Worm (Caenorhabditis elegans): ENCODE measurements around the gene skr-10.

skr-10 gene

ce11 chrIV:15906059-15906632 lies 40.5 kb upstream of the skr-10 start, which contains the start of gene srv-15:
TSS of gene srv-15 (plus strand) at chrIV:15906582.
- TF ChIP-seq snpc-1.3 (tag; optimal IDR thresholded peaks at IDR 0.05; ENCODE audit: insufficient read depth) = no peak
- no peak for TF ChIP-seq snpc-4 (GFP tag; optimal IDR thresholded peaks at IDR 0.05)
- TF ChIP-seq snpc-4 (tag; optimal IDR thresholded peaks at IDR 0.05) = peak in 2 of 4 experiments; percentile 19 to 47

- no peak for TF ChIP-seq Y95B8A.8 (GFP tag; IDR thresholded peaks at IDR 0.05)
- TF ChIP-seq C06A6.2 (GFP tag; conservative IDR thresholded peaks at IDR 0.05) = no peak
- no peak for TF ChIP-seq C17E4.6 (GFP tag; IDR thresholded peaks at IDR 0.05)
- no peak for TF ChIP-seq rec-8 (tag; optimal IDR thresholded peaks at IDR 0.05)
- TF ChIP-seq B0261.1 (tag; optimal IDR thresholded peaks at IDR 0.05) = no peak
- TF ChIP-seq cebp-2 (GFP tag; IDR thresholded peaks at IDR 0.05) = no peak
- no peak for TF ChIP-seq atf-7 (tag; optimal IDR thresholded peaks at IDR 0.05)
- TF ChIP-seq fkh-3 (tag; optimal IDR thresholded peaks at IDR 0.05) = no peak
- TF ChIP-seq F39B2.1 (GFP tag; IDR thresholded peaks at IDR 0.05) = no peak
- no peak for TF ChIP-seq akir-1 (GFP tag; optimal IDR thresholded peaks at IDR 0.05)
- no peak for TF ChIP-seq mes-4 (tag; optimal IDR thresholded peaks at IDR 0.05)
These were observed 38.4 kb upstream of the skr-10 start for ce11 chrIV:15908251-15908650.

- TF ChIP-seq aptf-2 (GFP tag; conservative IDR thresholded peaks at IDR 0.05) (no peak), mxl-1 (tag; optimal IDR thresholded peaks at IDR 0.05) (no peak), mcd-1 (GFP tag; IDR thresholded peaks at IDR 0.05) (no peak), attf-6 (GFP tag; IDR thresholded peaks at IDR 0.05) (no peak), C06A6.2 (GFP tag; conservative IDR thresholded peaks at IDR 0.05) (no peak), ceh-91 (GFP tag; IDR thresholded peaks at IDR 0.05) (no peak), snpc-4 (GFP tag; optimal IDR thresholded peaks at IDR 0.05) (no peak), snpc-4 (tag; optimal IDR thresholded peaks at IDR 0.05) (peak in 2 of 4 experiments; percentile 73 to 85), attf-5 (GFP tag; optimal IDR thresholded peaks at IDR 0.05) (no peak)
These were observed 31.5 kb upstream of the skr-10 start for ce11 chrIV:15915061-15915460.

- TF ChIP-seq Y53G8AR.9 (GFP tag; conservative IDR thresholded peaks at IDR 0.05) = no peak
- TF ChIP-seq ceh-91 (GFP tag; IDR thresholded peaks at IDR 0.05) = no peak
- no peak for TF ChIP-seq attf-6 (GFP tag; IDR thresholded peaks at IDR 0.05)
- no peak for TF ChIP-seq snpc-3.4 (tag; optimal IDR thresholded peaks at IDR 0.05)
- TF ChIP-seq pbrm-1 (GFP tag; IDR thresholded peaks at IDR 0.05) = no peak
- TF ChIP-seq nhr-120 (GFP tag; IDR thresholded peaks at IDR 0.05) = no peak
- no peak for TF ChIP-seq nhr-179 (tag; optimal IDR thresholded peaks at IDR 0.05)
- no peak for TF ChIP-seq him-1 (tag; optimal IDR thresholded peaks at IDR 0.05)
- no peak for TF ChIP-seq zim-3 (tag; optimal IDR thresholded peaks at IDR 0.05)
- TF ChIP-seq F57A8.1 (GFP tag; optimal IDR thresholded peaks at IDR 0.05) = no peak
- TF ChIP-seq T26A5.8 (tag; optimal IDR thresholded peaks at IDR 0.05) = no peak
- no peak for TF ChIP-seq hmg-1.2 (GFP tag; IDR thresholded peaks at IDR 0.05)
- TF ChIP-seq F23B12.7 (tag; optimal IDR thresholded peaks at IDR 0.05; ENCODE audit: insufficient read depth) = no peak
- TF ChIP-seq egl-18 (GFP tag; IDR thresholded peaks at IDR 0.05) = no peak
- no peak for TF ChIP-seq F57C9.4 (tag; optimal IDR thresholded peaks at IDR 0.05)
- no peak for TF ChIP-seq F39B2.1 (GFP tag; IDR thresholded peaks at IDR 0.05)
- TF ChIP-seq ztf-6 (GFP tag; IDR thresholded peaks at IDR 0.05) = no peak
- no peak for TF ChIP-seq madf-8 (GFP tag; conservative IDR thresholded peaks at IDR 0.05)
- no peak for TF ChIP-seq D2030.7 (GFP tag; IDR thresholded peaks at IDR 0.05)
- TF ChIP-seq athp-1 (tag; optimal IDR thresholded peaks at IDR 0.05) = no peak
These were observed 23.6 kb upstream of the skr-10 start for ce11 chrIV:15923000-15923399.
